Fruit fly (Drosophila melanogaster) whole organism, embryonic: ENCODE measurements around the gene Cpr30B.
A peak's percentile ranks its signal among the peaks of the same experiment; 100 is the strongest.

Experiments used
- Abd-B ChIP-seq: fragments of 200-800 bp; sonication (Bioruptor generic); optimal IDR thresholded peaks from 2 replicates; lab custom pipeline; 2018; ENCODE audit warnings: missing biosample characterization, mild to moderate bottlenecking, missing genetic modification characterization, moderate library complexity
- Atf3 ChIP-seq: fragments of 200-800 bp; sonication (Bioruptor generic); optimal IDR thresholded peaks from 3 replicates; lab custom pipeline; 2016; ENCODE audit warnings: missing biosample characterization, missing genetic modification characterization
- CG13424 ChIP-seq: fragments of 200-800 bp; sonication (Bioruptor generic); optimal IDR thresholded peaks from 2 replicates; lab custom pipeline; 2019; ENCODE audit warnings: missing biosample characterization, mild to moderate bottlenecking, missing genetic modification characterization, moderate library complexity
- CG13894 ChIP-seq: fragments of 200-800 bp; sonication (Bioruptor generic); optimal IDR thresholded peaks from 3 replicates; lab custom pipeline; 2018; ENCODE audit warnings: missing biosample characterization, mild to moderate bottlenecking, missing genetic modification characterization, moderate library complexity
- CG14441 ChIP-seq: fragments of 200-800 bp; sonication (Bioruptor generic); IDR thresholded peaks from 2 replicates; pipeline ENCODE4 v1.3.6; 2022; ENCODE audit warnings: missing biosample characterization, missing genetic modification characterization
- CG16863 ChIP-seq: fragments of 200-800 bp; sonication (Bioruptor generic); optimal IDR thresholded peaks from 3 replicates; lab custom pipeline; 2016; ENCODE audit warnings: missing biosample characterization, missing genetic modification characterization
- CG17186 ChIP-seq: fragments of 200-800 bp; sonication (Bioruptor generic); optimal IDR thresholded peaks from 3 replicates; lab custom pipeline; 2017; ENCODE audit warnings: missing biosample characterization, missing genetic modification reagents, missing genetic modification characterization
- CG18476 ChIP-seq: fragments of 200-800 bp; sonication (Bioruptor generic); optimal IDR thresholded peaks from 2 replicates; lab custom pipeline; 2016; ENCODE audit warnings: missing biosample characterization, mild to moderate bottlenecking, missing genetic modification characterization
- CG18599 ChIP-seq: fragments of 200-800 bp; sonication (Bioruptor generic); optimal IDR thresholded peaks from 3 replicates; lab custom pipeline; 2017; ENCODE audit warnings: missing biosample characterization, missing genetic modification characterization, mild to moderate bottlenecking, moderate library complexity, missing genetic modification reagents
- CG2120 ChIP-seq: fragments of 200-800 bp; sonication (Bioruptor generic); optimal IDR thresholded peaks from 3 replicates; lab custom pipeline; 2016; ENCODE audit warnings: missing biosample characterization, missing genetic modification characterization
- CG2129 ChIP-seq: fragments of 200-800 bp; sonication (Bioruptor generic); IDR thresholded peaks from 2 replicates; pipeline ENCODE4 v1.3.6; 2022; ENCODE audit warnings: missing biosample characterization, missing genetic modification characterization; ENCODE audit not compliant: partially characterized antibody
- CG2678 ChIP-seq: fragments of 200-800 bp; sonication (Bioruptor generic); optimal IDR thresholded peaks from 3 replicates; lab custom pipeline; 2019; ENCODE audit warnings: missing biosample characterization, mild to moderate bottlenecking, missing genetic modification characterization, moderate library complexity
- CG32532 ChIP-seq: fragments of 200-800 bp; sonication (Bioruptor generic); IDR thresholded peaks from 2 replicates; pipeline ENCODE4 v1.3.6; 2022; ENCODE audit warnings: missing biosample characterization, missing genetic modification characterization
- CG32772 ChIP-seq: fragments of 200-800 bp; sonication (Bioruptor generic); IDR thresholded peaks from 2 replicates; pipeline ENCODE4 v1.3.6; 2022; ENCODE audit warnings: missing biosample characterization, missing genetic modification characterization
- CG3838 ChIP-seq: fragments of 200-800 bp; sonication (Bioruptor generic); optimal IDR thresholded peaks from 3 replicates; lab custom pipeline; 2016; ENCODE audit warnings: missing biosample characterization, missing genetic modification characterization
- CG4404 ChIP-seq: fragments of 200-800 bp; sonication (Bioruptor generic); IDR thresholded peaks from 2 replicates; pipeline ENCODE4 v1.3.6; 2022; ENCODE audit warnings: missing biosample characterization, missing genetic modification characterization
- CG5180 ChIP-seq: fragments of 200-800 bp; sonication (Bioruptor generic); optimal IDR thresholded peaks from 3 replicates; lab custom pipeline; 2017; ENCODE audit warnings: missing biosample characterization, missing genetic modification characterization, mild to moderate bottlenecking, moderate library complexity, missing genetic modification reagents
- CG6683 ChIP-seq: fragments of 200-800 bp; sonication (Bioruptor generic); optimal IDR thresholded peaks from 2 replicates; lab custom pipeline; 2017; ENCODE audit warnings: missing biosample characterization, mild to moderate bottlenecking, missing genetic modification characterization, missing genetic modification reagents
- CG7357 ChIP-seq: fragments of 200-800 bp; sonication (Bioruptor generic); IDR thresholded peaks from 3 replicates; pipeline ENCODE4 v1.3.6; 2022; ENCODE audit warnings: missing biosample characterization, missing genetic modification characterization
- CG7839 ChIP-seq: fragments of 200-800 bp; sonication (Bioruptor generic); optimal IDR thresholded peaks from 3 replicates; lab custom pipeline; 2018; ENCODE audit warnings: missing biosample characterization, mild to moderate bottlenecking, missing genetic modification characterization, moderate library complexity
- CG9215 ChIP-seq: fragments of 200-800 bp; sonication (Bioruptor generic); IDR thresholded peaks from 2 replicates; pipeline ENCODE4 v1.3.6; 2022; ENCODE audit warnings: missing biosample characterization, missing genetic modification characterization
- CG9932 ChIP-seq: fragments of 200-800 bp; sonication (Bioruptor generic); IDR thresholded peaks from 2 replicates; pipeline ENCODE4 v1.3.6; 2022; ENCODE audit warnings: missing biosample characterization, missing genetic modification characterization
- CrebB ChIP-seq: fragments of 200-800 bp; sonication (Bioruptor generic); optimal IDR thresholded peaks from 3 replicates; lab custom pipeline; 2018; ENCODE audit warnings: missing biosample characterization, mild to moderate bottlenecking, missing genetic modification characterization
- Dip3 ChIP-seq: fragments of 200-800 bp; sonication (Bioruptor generic); optimal IDR thresholded peaks from 3 replicates; lab custom pipeline; 2016; ENCODE audit warnings: missing biosample characterization, missing genetic modification characterization
- Doc2 ChIP-seq: fragments of 200-800 bp; sonication (Bioruptor generic); IDR thresholded peaks from 2 replicates; pipeline ENCODE4 v1.3.6; 2022; ENCODE audit warnings: missing biosample characterization, missing genetic modification characterization
- Hr51 ChIP-seq, 2 experiments: fragments of 200-800 bp; sonication (Bioruptor generic); optimal IDR thresholded peaks; 2 replicates in 1 of 2; 3 replicates in 1 of 2; lab custom pipeline; 2016 to 2018; ENCODE audit warnings: missing biosample characterization in 2 of 2, missing genetic modification characterization in 2 of 2, mild to moderate bottlenecking in 1 of 2, moderate library complexity in 1 of 2
- Mrtf ChIP-seq: fragments of 200-800 bp; sonication (Bioruptor generic); IDR thresholded peaks from 3 replicates; pipeline ENCODE4 v1.3.6; 2022; ENCODE audit warnings: missing biosample characterization, missing genetic modification characterization
- Myb ChIP-seq: fragments of 200-800 bp; sonication (Bioruptor generic); optimal IDR thresholded peaks from 2 replicates; lab custom pipeline; 2016; ENCODE audit warnings: missing biosample characterization, missing genetic modification characterization
- NFAT ChIP-seq: fragments of 200-800 bp; sonication (Bioruptor generic); IDR thresholded peaks from 2 replicates; pipeline ENCODE4 v1.3.6; 2022; ENCODE audit warnings: missing biosample characterization, missing genetic modification characterization
- Oli ChIP-seq: fragments of 200-800 bp; sonication (Bioruptor generic); optimal IDR thresholded peaks from 2 replicates; lab custom pipeline; 2018; ENCODE audit warnings: missing biosample characterization, mild to moderate bottlenecking, missing genetic modification characterization, moderate library complexity
- Stat92E ChIP-seq, 3 experiments: fragments of >200 bp in 2 of 3; fragments of 200-800 bp in 1 of 3; sonication (Bioruptor generic) in 1 of 3; optimal IDR thresholded peaks; 2 replicates each; lab custom pipeline; 2017 to 2019; ENCODE audit warnings: missing biosample characterization in 3 of 3, missing genetic modification characterization in 3 of 3, mild to moderate bottlenecking in 1 of 3, moderate library complexity in 1 of 3
- Taf1 ChIP-seq: fragments of 200-800 bp; sonication (Bioruptor generic); IDR thresholded peaks from 2 replicates; pipeline ENCODE4 v1.3.6; 2022; ENCODE audit warnings: missing biosample characterization, missing genetic modification characterization
- Usf ChIP-seq: fragments of 200-800 bp; sonication (Bioruptor generic); optimal IDR thresholded peaks from 2 replicates; lab custom pipeline; 2017; ENCODE audit warnings: missing genotype, missing biosample characterization, missing genetic modification characterization
- abd-A ChIP-seq: fragments of 200-800 bp; sonication (Bioruptor generic); optimal IDR thresholded peaks from 3 replicates; lab custom pipeline; 2019; ENCODE audit warnings: missing biosample characterization, mild to moderate bottlenecking, missing genetic modification characterization, moderate library complexity
- ato ChIP-seq: fragments of 200-800 bp; sonication (Bioruptor generic); IDR thresholded peaks from 2 replicates; pipeline ENCODE4 v1.3.6; 2022; ENCODE audit warnings: missing biosample characterization, missing genetic modification characterization; ENCODE audit not compliant: partially characterized antibody
- bigmax ChIP-seq: fragments of 200-800 bp; sonication (Bioruptor generic); optimal IDR thresholded peaks from 2 replicates; lab custom pipeline; 2018; ENCODE audit warnings: missing biosample characterization, mild to moderate bottlenecking, missing genetic modification characterization
- cato ChIP-seq: fragments of 200-800 bp; sonication (Bioruptor generic); optimal IDR thresholded peaks from 2 replicates; lab custom pipeline; 2016; ENCODE audit warnings: missing biosample characterization, missing genetic modification characterization, borderline replicate concordance
- chif ChIP-seq, 2 experiments: fragments of 200-800 bp; sonication (Bioruptor generic); optimal IDR thresholded peaks; 3 replicates each; lab custom pipeline; 2016; ENCODE audit warnings: missing biosample characterization in 2 of 2, missing genetic modification characterization in 2 of 2
- dmrt99B ChIP-seq: fragments of 200-800 bp; sonication (Bioruptor generic); optimal IDR thresholded peaks from 2 replicates; lab custom pipeline; 2018; ENCODE audit warnings: missing biosample characterization, mild to moderate bottlenecking, missing genetic modification characterization, moderate library complexity
- exex ChIP-seq: fragments of 200-800 bp; sonication (Bioruptor generic); optimal IDR thresholded peaks from 4 replicates; lab custom pipeline; 2018; ENCODE audit warnings: missing biosample characterization, mild to moderate bottlenecking, missing genetic modification characterization, moderate library complexity
- fru ChIP-seq: fragments of >200 bp; optimal IDR thresholded peaks from 2 replicates; lab custom pipeline; 2017
- lab ChIP-seq: fragments of 200-800 bp; sonication (Bioruptor generic); optimal IDR thresholded peaks from 3 replicates; lab custom pipeline; 2017; ENCODE audit warnings: missing biosample characterization, missing genetic modification characterization, mild to moderate bottlenecking, moderate library complexity, missing genetic modification reagents
- lov ChIP-seq, 2 experiments: fragments of 200-800 bp in 1 of 2; fragments of >200 bp in 1 of 2; sonication (Bioruptor generic) in 1 of 2; IDR thresholded peaks in 1 of 2; optimal IDR thresholded peaks in 1 of 2; 2 replicates in 1 of 2; 3 replicates in 1 of 2; pipeline versions ENCODE4 v1.3.6 to Lab custom; 2017 to 2022; ENCODE audit warnings: missing biosample characterization in 1 of 2, missing genetic modification characterization in 1 of 2
- mirr ChIP-seq: fragments of 200-800 bp; sonication (Bioruptor generic); optimal IDR thresholded peaks from 3 replicates; lab custom pipeline; 2018; ENCODE audit warnings: missing biosample characterization, mild to moderate bottlenecking, missing genetic modification characterization
- nerfin-2 ChIP-seq: fragments of 200-800 bp; sonication (Bioruptor generic); IDR thresholded peaks from 2 replicates; pipeline ENCODE4 v1.3.6; 2022; ENCODE audit warnings: missing biosample characterization, missing genetic modification characterization; ENCODE audit not compliant: partially characterized antibody
- row ChIP-seq: fragments of 200-800 bp; sonication (Bioruptor generic); IDR thresholded peaks from 3 replicates; pipeline ENCODE4 v1.3.6; 2022; ENCODE audit warnings: missing biosample characterization, missing genetic modification characterization
- sisA ChIP-seq: fragments of 200-800 bp; sonication (Bioruptor generic); IDR thresholded peaks from 2 replicates; pipeline ENCODE4 v1.3.6; 2022; ENCODE audit warnings: missing biosample characterization, missing genetic modification characterization
- tna ChIP-seq: fragments of 200-800 bp; sonication (Bioruptor generic); IDR thresholded peaks from 2 replicates; pipeline ENCODE4 v1.3.6; 2022; ENCODE audit warnings: missing biosample characterization, missing genetic modification characterization; ENCODE audit not compliant: partially characterized antibody
- tx ChIP-seq: fragments of 200-800 bp; sonication (Bioruptor generic); optimal IDR thresholded peaks from 2 replicates; lab custom pipeline; 2016; ENCODE audit warnings: missing biosample characterization, missing genetic modification characterization
- vvl ChIP-seq: fragments of 200-800 bp; sonication (Bioruptor generic); IDR thresholded peaks from 2 replicates; pipeline ENCODE4 v1.3.6; 2022; ENCODE audit warnings: missing biosample characterization, missing genetic modification characterization

The Cpr30B gene

DNA sequence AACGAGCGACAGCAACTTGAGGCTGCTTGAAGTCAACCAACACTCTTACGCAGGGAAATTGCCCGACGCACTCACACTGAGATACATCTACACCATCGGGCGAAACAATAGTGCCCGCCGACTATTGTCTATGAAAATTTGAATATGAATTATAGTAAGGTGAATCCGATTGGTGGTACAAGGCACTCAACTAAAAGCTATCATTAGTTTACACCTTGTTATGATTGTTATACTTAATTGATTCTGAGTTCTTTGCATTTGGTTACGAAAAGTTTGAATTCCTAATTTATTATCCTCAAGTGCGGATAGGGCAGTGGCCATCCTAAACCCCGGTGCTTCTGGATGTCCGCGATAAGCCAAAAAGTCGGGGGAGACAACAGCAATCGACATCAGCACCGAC is 20.0 kb downstream of the Cpr30B start (continued):
- no peak for TF ChIP-seq bigmax (GFP tag; lab: Kevin White, UChicago)
- peak; percentile 7 for TF ChIP-seq CG2120 (GFP tag; lab: Kevin White, UChicago)
- peak; percentile 29 for TF ChIP-seq CG2678 (tag; lab: Kevin White, UChicago)
- no peak for TF ChIP-seq CG14441
- TF ChIP-seq sisA (GFP tag; lab: Robert Waterston, UW) = no peak
- TF ChIP-seq Atf3 = no peak
- TF ChIP-seq CrebB = no peak
- no peak for TF ChIP-seq tna
- TF ChIP-seq mirr (GFP tag; lab: Kevin White, UChicago) = no peak
- no peak for TF ChIP-seq Mrtf (GFP tag; lab: Robert Waterston, UW)
- TF ChIP-seq CG2129 (GFP tag; lab: Robert Waterston, UW) = no peak
- no peak for TF ChIP-seq CG6683 (GFP tag; lab: Kevin White, UChicago)
- TF ChIP-seq tx (GFP tag; lab: Kevin White, UChicago) = no peak
- TF ChIP-seq lov (optimal IDR thresholded peaks at IDR 0.05; lab: Kevin White, UChicago) = no peak
- 0 out of 3 replicates have a peak, but pooled peaks have one; percentile 20 for TF ChIP-seq lov (GFP tag; IDR thresholded peaks at IDR 0.05; lab: Robert Waterston, UW)
- TF ChIP-seq CG7357 (GFP tag; lab: Robert Waterston, UW) = no peak
- TF ChIP-seq Usf = no peak
- TF ChIP-seq CG32532 (GFP tag; lab: Robert Waterston, UW) = no peak
- TF ChIP-seq Myb (GFP tag; lab: Kevin White, UChicago) = no peak
- no peak for TF ChIP-seq fru (lab: Kevin White, UChicago)
- TF ChIP-seq Abd-B (GFP tag; lab: Kevin White, UChicago) = no peak
- TF ChIP-seq NFAT = no peak
- no peak for TF ChIP-seq Doc2
- TF ChIP-seq lab (GFP tag; lab: Kevin White, UChicago) = peak; percentile 35
- no peak for TF ChIP-seq CG18476 (GFP tag; lab: Kevin White, UChicago)
- TF ChIP-seq CG5180 (GFP tag; lab: Kevin White, UChicago) = no peak
- TF ChIP-seq nerfin-2 (GFP tag; lab: Robert Waterston, UW) = no peak
- no peak for TF ChIP-seq Stat92E (GFP tag; optimal IDR thresholded peaks at IDR 0.05; lab: Kevin White, UChicago)
- TF ChIP-seq CG18599 (GFP tag; lab: Kevin White, UChicago) = peak; percentile 60
- no peak for TF ChIP-seq chif (GFP tag; optimal IDR thresholded peaks at IDR 0.05; lab: Kevin White, UChicago)
- TF ChIP-seq Oli (tag; lab: Kevin White, UChicago) = no peak
- no peak for TF ChIP-seq CG3838 (GFP tag; lab: Kevin White, UChicago)
- TF ChIP-seq CG13894 (tag; lab: Kevin White, UChicago) = peak; percentile 11
- TF ChIP-seq CG16863 (GFP tag; lab: Kevin White, UChicago) = no peak
- 0 out of 2 replicates have a peak, but pooled peaks have one; percentile 16 for TF ChIP-seq CG9215 (GFP tag; lab: Robert Waterston, UW)
- TF ChIP-seq Taf1 = no peak
- no peak for TF ChIP-seq CG17186
- peak; percentile 8 for TF ChIP-seq dmrt99B (tag; lab: Kevin White, UChicago)
- TF ChIP-seq row (GFP tag; lab: Robert Waterston, UW) = peak; percentile 22; the same call in 1 of the 3 replicates
- TF ChIP-seq CG32772 (GFP tag; lab: Robert Waterston, UW) = no peak
- TF ChIP-seq cato = no peak
- peak in 1 of 2 experiments; percentile 1 for TF ChIP-seq Hr51 (GFP tag; optimal IDR thresholded peaks at IDR 0.05; lab: Kevin White, UChicago)
- no peak for TF ChIP-seq exex
- no peak for TF ChIP-seq CG13424 (tag; lab: Kevin White, UChicago)
- no peak for TF ChIP-seq CG4404
- no peak for TF ChIP-seq vvl (GFP tag; lab: Robert Waterston, UW)
- peak; percentile 4 for TF ChIP-seq Dip3 (GFP tag; lab: Kevin White, UChicago)
- no peak for TF ChIP-seq ato (GFP tag; lab: Robert Waterston, UW)
- TF ChIP-seq abd-A (tag; lab: Kevin White, UChicago) = peak; percentile 29
- TF ChIP-seq CG7839 (tag; lab: Kevin White, UChicago) = peak; percentile 10
- peak; percentile 51 for TF ChIP-seq CG9932 (GFP tag; lab: Robert Waterston, UW)
